Worm (Caenorhabditis elegans) whole organism, mixed stage, embryonic: ENCODE data around the gene spig-4.

Experiments
- ceh-39 ChIP-seq: fragments of 150-350 bp; optimal IDR thresholded peaks from 2 replicates; lab custom pipeline; 2014; ENCODE audit warnings: missing biosample characterization, missing genetic modification characterization
- ham-2 ChIP-seq: fragments of 200-800 bp; sonication (Bioruptor generic); optimal IDR thresholded peaks from 2 replicates; lab custom pipeline; 2018; ENCODE audit warnings: mild to moderate bottlenecking, missing genetic modification characterization, missing compliant biosample characterization
- mep-1 ChIP-seq: fragments of 150-350 bp; optimal IDR thresholded peaks from 2 replicates; lab custom pipeline; 2017; ENCODE audit warnings: missing biosample characterization, missing genetic modification reagents, missing genetic modification characterization, inconsistent platforms
- unc-62 ChIP-seq: fragments of 150-350 bp; optimal IDR thresholded peaks from 2 replicates; lab custom pipeline; 2014; ENCODE audit warnings: missing biosample characterization, missing genetic modification reagents, missing genetic modification characterization

DNA sequence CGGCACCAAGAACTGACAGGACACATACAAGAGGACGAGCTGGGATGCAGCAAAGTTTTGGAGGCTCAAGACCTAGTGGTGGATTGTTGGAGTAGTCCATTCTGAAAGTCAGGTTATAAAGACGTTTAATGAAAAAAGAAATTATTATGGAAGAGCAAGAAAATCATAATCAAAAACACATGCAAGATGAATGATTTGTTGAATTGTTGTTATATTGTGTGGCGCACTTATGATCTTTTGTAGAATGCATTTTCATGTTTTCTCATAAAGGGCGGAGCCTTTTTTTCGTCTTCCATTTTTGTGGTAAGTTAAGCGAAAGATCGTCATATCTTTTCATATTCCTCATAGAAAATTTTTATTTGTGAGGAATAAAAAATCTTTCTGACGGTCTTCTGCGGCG lies 9.9 kb upstream of the spig-4 start, which contains the start of gene F47B8.2:
- TF ChIP-seq mep-1 (tag; lab: Kevin White, UChicago) (no peak), ceh-39 (tag; lab: Kevin White, UChicago) (no peak), unc-62 (GFP tag; lab: Kevin White, UChicago) (no peak), ham-2 (GFP tag; lab: Kevin White, UChicago) (no peak)
